Fruit fly (Drosophila melanogaster): ENCODE data around the gene CG12517.
A peak's percentile ranks its signal among the peaks of the same experiment; 100 is the strongest.

CG12517 gene

DNA sequence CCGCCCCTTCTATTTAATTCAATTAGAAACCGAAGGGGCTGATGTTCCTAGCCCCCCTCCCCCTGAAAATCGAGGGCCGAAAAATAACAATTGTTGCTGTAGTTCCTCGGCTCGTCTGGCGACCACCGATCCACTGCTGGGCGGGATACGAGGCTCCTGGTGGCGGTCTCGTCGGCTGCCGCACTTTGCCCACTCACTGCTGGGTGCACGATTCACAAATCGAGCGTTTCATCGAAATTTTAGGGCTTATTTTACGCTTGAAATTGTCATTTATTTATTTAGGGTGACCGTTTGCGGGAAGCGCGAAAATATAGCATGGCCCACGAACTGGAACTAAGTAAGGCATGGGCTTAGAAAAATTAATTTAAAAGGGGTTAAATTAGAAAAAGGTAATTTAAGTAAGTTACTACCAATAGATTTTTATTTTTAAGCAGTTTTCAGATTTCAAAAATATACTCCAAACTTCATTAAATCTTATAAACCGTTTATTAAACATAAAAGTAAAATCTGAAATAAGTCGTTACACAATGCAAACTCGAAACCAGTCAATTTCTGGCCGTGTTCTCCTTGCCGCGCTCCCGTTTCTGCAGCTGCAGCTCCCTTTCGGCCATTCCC is 13.5 kb upstream of the CG12517 start, which contains the start of gene Dnz1 (continued):
- TF ChIP-seq grn (GFP tag; optimal IDR thresholded peaks at IDR 0.05) (no peak), CG11247 (GFP tag; IDR thresholded peaks at IDR 0.05) (peak; percentile 75), CG9437 (GFP tag; optimal IDR thresholded peaks at IDR 0.05) (no peak), zen (tag; optimal IDR thresholded peaks at IDR 0.05) (peak; percentile 14), gcm2 (GFP tag; optimal IDR thresholded peaks at IDR 0.05) (no peak), Hand (GFP tag; optimal IDR thresholded peaks at IDR 0.05) (no peak), MTF-1 (GFP tag; optimal IDR thresholded peaks at IDR 0.05; ENCODE audit: borderline replicate concordance) (no peak), knrl (GFP tag; IDR thresholded peaks at IDR 0.05; ENCODE audit: partially characterized antibody) (no peak), pan (optimal IDR thresholded peaks at IDR 0.05) (no peak), pan (GFP tag; optimal IDR thresholded peaks at IDR 0.05 in 1 of 2, IDR thresholded peaks at IDR 0.05 in 1 of 2) (peak in 1 of 2 experiments; percentile 47), C15 (GFP tag; IDR thresholded peaks at IDR 0.05) (no peak), CG2129 (GFP tag; IDR thresholded peaks at IDR 0.05; ENCODE audit: partially characterized antibody) (no peak), CG3163 (GFP tag; optimal IDR thresholded peaks at IDR 0.05) (no peak), Poxn (GFP tag; IDR thresholded peaks at IDR 0.05) (no peak), CG9727 (GFP tag; optimal IDR thresholded peaks at IDR 0.05) (peak; percentile 43), Lpt (GFP tag; optimal IDR thresholded peaks at IDR 0.05) (no peak), Ssrp (tag; optimal IDR thresholded peaks at IDR 0.05) (no peak), Ets97D (GFP tag; optimal IDR thresholded peaks at IDR 0.05) (no peak), CG1832 (GFP tag; optimal IDR thresholded peaks at IDR 0.05) (no peak), CG9817 (tag; optimal IDR thresholded peaks at IDR 0.05) (peak; percentile 28), CG7839 (tag; optimal IDR thresholded peaks at IDR 0.05) (peak; percentile 68), eve (GFP tag; optimal IDR thresholded peaks at IDR 0.05) (no peak), CG42726 (GFP tag; IDR thresholded peaks at IDR 0.05; ENCODE audit: partially characterized antibody) (no peak), ranshi (GFP tag; IDR thresholded peaks at IDR 0.05) (no peak), CG7963 (GFP tag; IDR thresholded peaks at IDR 0.05; ENCODE audit: partially characterized antibody) (no peak), CG17829 (tag; optimal IDR thresholded peaks at IDR 0.05) (peak; percentile 63), dati (GFP tag; IDR thresholded peaks at IDR 0.05) (no peak), CG4404 (GFP tag; IDR thresholded peaks at IDR 0.05) (no peak), CG6765 (GFP tag; optimal IDR thresholded peaks at IDR 0.05) (no peak), bsh (GFP tag; optimal IDR thresholded peaks at IDR 0.05) (peak in 1 of 2 experiments; percentile 39), fd3F (GFP tag; optimal IDR thresholded peaks at IDR 0.05) (peak; percentile 34), CG10274 (GFP tag; optimal IDR thresholded peaks at IDR 0.05) (no peak), CG2120 (GFP tag; optimal IDR thresholded peaks at IDR 0.05) (peak; percentile 84), esg (GFP tag; conservative IDR thresholded peaks at IDR 0.05) (peak; percentile 33; the same call in 1 of the 2 replicates), schlank (tag; optimal IDR thresholded peaks at IDR 0.05) (no peak), CG1024 (GFP tag; IDR thresholded peaks at IDR 0.05) (peak; percentile 54), Xrp1 (GFP tag; IDR thresholded peaks at IDR 0.05) (peak; percentile 60), ERR (GFP tag; optimal IDR thresholded peaks at IDR 0.05) (no peak), Sox100B (GFP tag; optimal IDR thresholded peaks at IDR 0.05) (peak; percentile 33), CG9932 (GFP tag; IDR thresholded peaks at IDR 0.05) (peak; percentile 92), CG14965 (GFP tag; optimal IDR thresholded peaks at IDR 0.05; ENCODE audit: borderline replicate concordance) (no peak), nerfin-1 (tag; optimal IDR thresholded peaks at IDR 0.05) (peak; percentile 36), ash1 (GFP tag; optimal IDR thresholded peaks at IDR 0.05) (no peak), fd102C (GFP tag; optimal IDR thresholded peaks at IDR 0.05) (no peak), chn (GFP tag; optimal IDR thresholded peaks at IDR 0.05) (peak; percentile 33), Ets65A (GFP tag) (peak; percentile 78), crp (GFP tag; optimal IDR thresholded peaks at IDR 0.05) (no peak), trem (tag; optimal IDR thresholded peaks at IDR 0.05) (peak; percentile 23), CG10366 (GFP tag; IDR thresholded peaks at IDR 0.05) (peak; percentile 58), br (optimal IDR thresholded peaks at IDR 0.05) (no peak), peb (GFP tag; IDR thresholded peaks at IDR 0.05) (no peak)

Measured in whole organism, embryonic.